Worm (Caenorhabditis elegans) whole organism, young adult: ENCODE results near the gene Y73F8A.1159.

ENCODE experiments used
- C17E4.6 ChIP-seq: fragments of 200-800 bp; sonication (Bioruptor generic); IDR thresholded peaks from 2 replicates; pipeline ENCODE4 v1.3.6; 2022; ENCODE audit warnings: missing genetic modification reagents, missing genetic modification characterization, missing compliant biosample characterization
- attf-5 ChIP-seq: fragments of 200-800 bp; sonication (Bioruptor generic); optimal IDR thresholded peaks from 2 replicates; lab custom pipeline; 2018; ENCODE audit warnings: mild to moderate bottlenecking, missing genetic modification characterization, missing compliant biosample characterization
- bed-2 ChIP-seq: fragments of 200-800 bp; sonication (Bioruptor generic); IDR thresholded peaks from 2 replicates; pipeline ENCODE4 v1.3.6; 2022; ENCODE audit warnings: missing genetic modification reagents, missing genetic modification characterization, missing compliant biosample characterization
- cebp-1 ChIP-seq, 2 experiments: fragments of 200-800 bp in 1 of 2; sonication (Bioruptor generic) in 1 of 2; sonication (generic microtip) in 1 of 2; IDR thresholded peaks in 1 of 2; optimal IDR thresholded peaks in 1 of 2; 2 replicates each; pipeline versions ENCODE4 v1.3.6 to Lab custom; 2017 to 2022; ENCODE audit warnings: missing compliant biosample characterization in 2 of 2, missing genetic modification characterization in 2 of 2, mild to moderate bottlenecking in 1 of 2, missing genetic modification reagents in 1 of 2, moderate library complexity in 1 of 2
- cebp-2 ChIP-seq: fragments of 200-800 bp; sonication (Bioruptor generic); IDR thresholded peaks from 2 replicates; pipeline ENCODE4 v1.3.6; 2022; ENCODE audit warnings: missing genetic modification characterization, missing compliant biosample characterization
- ceh-100 ChIP-seq: fragments of 200-800 bp; sonication (Bioruptor generic); IDR thresholded peaks from 2 replicates; pipeline ENCODE4 v1.3.6; 2022; ENCODE audit warnings: missing genetic modification reagents, missing genetic modification characterization, missing compliant biosample characterization
- ceh-27 ChIP-seq: fragments of 200-800 bp; sonication (Bioruptor generic); optimal IDR thresholded peaks from 2 replicates; lab custom pipeline; 2018; ENCODE audit warnings: mild to moderate bottlenecking, missing genetic modification characterization, moderate library complexity, missing compliant biosample characterization
- chd-7 ChIP-seq: sonication (generic microtip); optimal IDR thresholded peaks from 2 replicates; lab custom pipeline; 2016; ENCODE audit warnings: mild to moderate bottlenecking, missing genetic modification characterization, moderate library complexity, missing compliant biosample characterization
- dpl-1 ChIP-seq: fragments of 150-350 bp; optimal IDR thresholded peaks from 2 replicates; lab custom pipeline; 2014; ENCODE audit warnings: missing biosample characterization, missing genetic modification reagents, missing genetic modification characterization
- egl-18 ChIP-seq: fragments of 200-800 bp; sonication (Bioruptor generic); IDR thresholded peaks from 2 replicates; pipeline ENCODE4 v1.3.6; 2022; ENCODE audit warnings: missing genetic modification reagents, missing genetic modification characterization, missing compliant biosample characterization
- egl-44 ChIP-seq: fragments of 200-800 bp; sonication (Bioruptor generic); IDR thresholded peaks from 2 replicates; pipeline ENCODE4 v1.3.6; 2022; ENCODE audit warnings: missing genetic modification reagents, missing genetic modification characterization, missing compliant biosample characterization
- fkh-3 ChIP-seq: sonication (generic microtip); optimal IDR thresholded peaks from 2 replicates; lab custom pipeline; 2016; ENCODE audit warnings: mild to moderate bottlenecking, missing genetic modification characterization, missing compliant biosample characterization
- gei-17 ChIP-seq: fragments of 200-800 bp; sonication (Bioruptor generic); optimal IDR thresholded peaks from 2 replicates; lab custom pipeline; 2018; ENCODE audit warnings: mild to moderate bottlenecking, missing genetic modification characterization, missing compliant biosample characterization
- hsf-1 ChIP-seq: fragments of 200-800 bp; sonication (Bioruptor generic); IDR thresholded peaks from 2 replicates; pipeline ENCODE4 v1.3.6; 2022; ENCODE audit warnings: missing genetic modification reagents, missing genetic modification characterization, missing compliant biosample characterization
- madf-6 ChIP-seq: fragments of 200-800 bp; sonication (Bioruptor generic); IDR thresholded peaks from 2 replicates; pipeline ENCODE4 v1.3.6; 2022; ENCODE audit warnings: missing genetic modification reagents, missing genetic modification characterization, missing compliant biosample characterization
- mel-28 ChIP-seq: sonication (generic microtip); optimal IDR thresholded peaks from 2 replicates; lab custom pipeline; 2016; ENCODE audit warnings: borderline replicate concordance, mild to moderate bottlenecking, missing genetic modification characterization, missing compliant biosample characterization
- nfyb-1 ChIP-seq: fragments of 200-800 bp; sonication (Bioruptor generic); IDR thresholded peaks from 2 replicates; pipeline ENCODE4 v1.3.6; 2022; ENCODE audit warnings: missing genetic modification reagents, missing genetic modification characterization, missing compliant biosample characterization
- rcor-1 ChIP-seq: fragments of 200-800 bp; sonication (Bioruptor generic); IDR thresholded peaks from 2 replicates; pipeline ENCODE4 v1.3.6; 2022; ENCODE audit warnings: missing genetic modification reagents, missing genetic modification characterization, missing compliant biosample characterization
- rpc-1 ChIP-seq, 2 experiments: fragments of 150-350 bp in 1 of 2; sonication (generic microtip) in 1 of 2; optimal IDR thresholded peaks; 2 replicates each; lab custom pipeline; 2014 to 2018; ENCODE audit warnings: missing biosample characterization in 1 of 2, missing genetic modification characterization in 1 of 2, missing genetic modification reagents in 1 of 2, missing genotype in 1 of 2
- unc-130 ChIP-seq: sonication (generic microtip); optimal IDR thresholded peaks from 2 replicates; lab custom pipeline; 2016; ENCODE audit warnings: missing genetic modification reagents, missing genetic modification characterization, missing compliant biosample characterization
- ztf-18 ChIP-seq: sonication (generic microtip); optimal IDR thresholded peaks from 2 replicates; lab custom pipeline; 2016; ENCODE audit warnings: missing genotype, mild to moderate bottlenecking, missing genetic modification characterization, missing compliant biosample characterization

The Y73F8A.1159 gene

DNA sequence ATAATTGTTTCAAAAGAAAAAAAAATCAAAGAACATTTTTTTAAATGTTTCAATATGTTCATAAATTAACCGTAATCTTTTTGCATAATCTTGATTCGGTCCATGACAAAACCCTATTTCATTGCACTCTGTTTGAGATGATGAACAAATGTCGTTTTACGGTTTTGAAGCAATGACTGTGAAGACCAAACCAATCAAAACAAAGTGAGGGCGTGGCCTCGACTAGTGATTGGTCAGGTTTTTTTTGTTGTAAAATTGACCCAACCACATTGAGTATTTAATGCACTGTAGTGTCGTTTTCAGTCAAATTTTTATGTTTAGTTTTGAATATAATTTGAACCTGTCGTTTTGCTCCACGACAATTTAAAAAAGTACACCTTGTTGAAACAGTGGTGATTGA is 13.4 kb downstream of the Y73F8A.1159 start:
- TF ChIP-seq nfyb-1 (GFP tag; lab: Robert Waterston, UW) (peak; percentile 70; the same call in 1 of the 2 replicates), mel-28 (tag; lab: Kevin White, UChicago) (no peak)

DNA sequence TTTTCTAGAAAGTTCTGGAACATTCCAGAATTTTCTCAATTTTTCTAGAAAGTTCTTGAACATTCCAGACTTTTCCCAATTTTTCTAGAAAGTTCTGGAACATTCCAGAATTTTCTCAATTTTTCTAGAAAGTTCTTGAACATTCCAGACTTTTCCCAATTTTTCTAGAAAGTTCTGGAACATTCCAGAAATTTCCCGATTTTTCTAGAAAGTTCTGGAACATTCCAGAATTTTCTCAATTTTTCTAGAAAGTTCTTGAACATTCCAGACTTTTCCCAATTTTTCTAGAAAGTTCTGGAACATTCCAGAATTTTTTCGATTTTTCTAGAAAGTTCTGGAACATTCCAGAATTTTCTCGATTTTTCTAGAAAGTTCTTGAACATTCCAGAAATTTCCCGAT is 16.8 kb downstream of the Y73F8A.1159 start:
- TF ChIP-seq hsf-1 (GFP tag; lab: Robert Waterston, UW), result peak; percentile 94

DNA sequence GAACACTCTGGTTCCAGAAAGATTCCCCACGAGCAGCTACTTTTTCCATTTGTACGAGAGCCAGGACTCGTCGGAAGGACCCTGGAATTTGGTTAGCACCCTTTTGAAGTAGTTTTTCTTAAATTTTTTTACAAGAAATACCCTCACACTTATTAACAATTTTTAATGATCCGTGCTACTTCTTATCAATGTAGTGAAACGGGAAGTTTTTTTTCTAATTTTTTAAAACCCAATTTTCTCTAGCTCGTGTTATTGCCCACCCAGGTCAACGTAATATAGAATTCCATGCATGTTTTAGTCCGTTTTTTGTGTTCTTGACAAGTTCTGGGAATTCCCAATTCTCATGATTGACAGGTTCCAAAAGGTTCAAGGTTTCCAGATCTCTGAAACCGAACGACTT is 28.9 kb downstream of the Y73F8A.1159 start:
- TF ChIP-seq cebp-1 (GFP tag; IDR thresholded peaks at IDR 0.05; lab: Robert Waterston, UW), result no peak
- no peak for TF ChIP-seq cebp-1 (tag; optimal IDR thresholded peaks at IDR 0.05; lab: Kevin White, UChicago)
- no peak for TF ChIP-seq rcor-1
- TF ChIP-seq attf-5 (GFP tag; lab: Kevin White, UChicago), result no peak
- TF ChIP-seq unc-130 (GFP tag; lab: Kevin White, UChicago), result no peak
- TF ChIP-seq C17E4.6 (GFP tag; lab: Robert Waterston, UW), result no peak
- no peak for TF ChIP-seq egl-18 (GFP tag; lab: Robert Waterston, UW)
- no peak for TF ChIP-seq ztf-18 (tag; lab: Kevin White, UChicago)
- TF ChIP-seq dpl-1 (GFP tag; lab: Kevin White, UChicago), result no peak
- TF ChIP-seq ceh-100 (GFP tag; lab: Robert Waterston, UW), result no peak
- no peak for TF ChIP-seq nfyb-1 (GFP tag; lab: Robert Waterston, UW)
- TF ChIP-seq ceh-27 (GFP tag; lab: Kevin White, UChicago), result no peak
- TF ChIP-seq cebp-2 (GFP tag; lab: Robert Waterston, UW), result no peak
- TF ChIP-seq rpc-1 (optimal IDR thresholded peaks at IDR 0.05; lab: Kevin White, UChicago), result no peak
- no peak for TF ChIP-seq rpc-1 (tag; optimal IDR thresholded peaks at IDR 0.05; lab: Kevin White, UChicago)
- no peak for TF ChIP-seq gei-17 (GFP tag; lab: Kevin White, UChicago)
- no peak for TF ChIP-seq madf-6 (GFP tag; lab: Robert Waterston, UW)
- TF ChIP-seq fkh-3 (tag; lab: Kevin White, UChicago), result no peak
- no peak for TF ChIP-seq chd-7 (tag; lab: Kevin White, UChicago)
- TF ChIP-seq bed-2 (GFP tag; lab: Robert Waterston, UW), result no peak

DNA sequence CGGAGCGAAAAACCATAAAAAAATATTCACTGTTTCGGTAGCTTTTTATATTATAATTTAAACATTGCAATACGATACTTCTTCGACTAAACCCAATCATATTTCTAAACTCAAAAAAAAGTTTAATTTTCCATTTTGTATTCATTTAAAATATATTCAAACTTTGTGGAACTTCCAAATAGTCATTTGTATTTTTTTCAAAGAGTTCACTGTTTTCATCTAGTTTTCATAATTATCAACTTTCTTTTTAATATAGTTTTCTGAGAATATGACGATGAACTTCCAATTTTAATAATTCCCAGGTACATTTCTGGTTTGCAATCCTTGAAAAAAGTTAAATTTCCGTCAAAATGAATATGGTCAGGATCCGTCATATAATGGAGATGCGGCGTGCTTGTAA is 29.6 kb downstream of the Y73F8A.1159 start, which contains the start of gene cpna-4:
Gene cpna-4, plus strand, starts transcription at position 301 of the 400 bp plus-strand sequence.
- no peak for TF ChIP-seq egl-44
